Fruit fly (Drosophila melanogaster): ENCODE data around the gene CG6415.

DNA sequence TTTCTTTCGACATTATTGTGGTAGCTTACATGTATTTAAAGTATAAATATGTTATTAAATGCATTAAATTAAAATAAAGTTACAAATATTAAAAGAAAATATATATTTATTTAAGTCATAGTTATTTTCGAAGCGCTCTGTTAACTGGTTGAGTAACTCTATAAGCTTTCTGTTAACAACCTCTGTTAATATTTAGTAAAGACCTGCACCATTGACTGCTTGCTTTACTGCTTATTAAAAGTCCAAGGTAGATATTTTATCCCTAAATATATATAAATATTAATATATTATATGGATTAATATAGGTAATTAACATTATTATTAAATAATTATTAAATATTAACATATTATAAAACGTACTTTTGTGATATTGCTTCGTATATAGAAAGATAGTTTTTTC is 18.1 kb downstream of the CG6415 start:
- no peak for TF ChIP-seq CTCF (optimal IDR thresholded peaks at IDR 0.05)
- TF ChIP-seq CG8478 (optimal IDR thresholded peaks at IDR 0.05) = no peak
